Worm (Caenorhabditis elegans) whole organism, L1 larva: Measurements from ENCODE around the gene nspg-14.

Experiments used
- C34B4.2 ChIP-seq: sonication (generic microtip); optimal IDR thresholded peaks from 2 replicates; lab custom pipeline; 2017; ENCODE audit warnings: mild to moderate bottlenecking, missing genetic modification characterization, missing compliant biosample characterization
- aly-2 ChIP-seq: fragments of 150-350 bp; optimal IDR thresholded peaks from 2 replicates; lab custom pipeline; 2014; ENCODE audit warnings: missing biosample characterization, missing genetic modification characterization
- ceh-8 ChIP-seq: fragments of 200-800 bp; sonication (Bioruptor generic); optimal IDR thresholded peaks from 2 replicates; lab custom pipeline; 2018; ENCODE audit warnings: mild to moderate bottlenecking, missing genetic modification characterization, moderate library complexity, missing compliant biosample characterization
- dpl-1 ChIP-seq, 3 experiments: fragments of 150-350 bp in 2 of 3; sonication (generic microtip) in 1 of 3; optimal IDR thresholded peaks; 2 replicates each; lab custom pipeline; 2014 to 2017; ENCODE audit warnings: missing biosample characterization in 3 of 3, missing genetic modification characterization in 3 of 3, missing genetic modification reagents in 3 of 3
- hpl-2 ChIP-seq: fragments of 150-350 bp; optimal IDR thresholded peaks from 2 replicates; lab custom pipeline; 2014; ENCODE audit warnings: missing biosample characterization, missing genetic modification reagents, missing genetic modification characterization
- lin-39 ChIP-seq: fragments of 150-350 bp; optimal IDR thresholded peaks from 2 replicates; lab custom pipeline; 2014; ENCODE audit warnings: missing biosample characterization, missing genetic modification reagents, missing genetic modification characterization
- nhr-11 ChIP-seq: fragments of 150-350 bp; optimal IDR thresholded peaks from 2 replicates; lab custom pipeline; 2014; ENCODE audit warnings: missing biosample characterization, missing genetic modification characterization
- pag-3 ChIP-seq: sonication (generic microtip); optimal IDR thresholded peaks from 2 replicates; lab custom pipeline; 2017; ENCODE audit warnings: missing genetic modification characterization, mild to moderate bottlenecking, missing compliant biosample characterization, antibody characterized with exemption, borderline replicate concordance; ENCODE audit not compliant: insufficient read depth
- zag-1 ChIP-seq: fragments of 150-350 bp; optimal IDR thresholded peaks from 2 replicates; lab custom pipeline; 2014; ENCODE audit warnings: missing biosample characterization, missing genetic modification characterization
- ztf-11 ChIP-seq, 2 experiments: sonication (generic microtip); optimal IDR thresholded peaks; 2 replicates each; lab custom pipeline; 2016 to 2017; ENCODE audit warnings: missing genetic modification characterization in 2 of 2, missing biosample characterization in 1 of 2, missing compliant biosample characterization in 1 of 2
- ztf-4 ChIP-seq: fragments of 150-350 bp; optimal IDR thresholded peaks from 2 replicates; lab custom pipeline; 2014; ENCODE audit warnings: missing biosample characterization, missing genetic modification characterization

ce11 chrX:5279170-5279635, 26.4 kb downstream of the nspg-14 start, which contains the start of gene Y34B4A.2:
- TF ChIP-seq ceh-8 (GFP tag; lab: Kevin White, UChicago): no peak
- no peak for TF ChIP-seq C34B4.2
- no peak for TF ChIP-seq aly-2 (tag; lab: Kevin White, UChicago)
- no peak for TF ChIP-seq lin-39 (tag; lab: Kevin White, UChicago)
- no peak for TF ChIP-seq zag-1 (tag; lab: Kevin White, UChicago)
- no peak for TF ChIP-seq hpl-2 (GFP tag; lab: Kevin White, UChicago)
- no peak for TF ChIP-seq pag-3 (tag; lab: Kevin White, UChicago)
- TF ChIP-seq nhr-11 (tag; lab: Kevin White, UChicago): no peak
- no peak for TF ChIP-seq ztf-11 (tag; optimal IDR thresholded peaks at IDR 0.05; lab: Kevin White, UChicago)
- TF ChIP-seq ztf-4 (tag; lab: Kevin White, UChicago): no peak
- peak in 2 of 3 experiments; percentile 5 to 33 for TF ChIP-seq dpl-1 (GFP tag; optimal IDR thresholded peaks at IDR 0.05; lab: Kevin White, UChicago)
